Worm (Caenorhabditis elegans) whole organism, L4/young adult: ENCODE measurements around the gene C44B7.5.

ENCODE experiments used
- W03F9.2 ChIP-seq: fragments of 150-350 bp; optimal IDR thresholded peaks from 2 replicates; lab custom pipeline; 2014; ENCODE audit warnings: missing biosample characterization, missing genetic modification characterization
- dao-5 ChIP-seq: sonication (generic microtip); optimal IDR thresholded peaks from 2 replicates; lab custom pipeline; 2016; ENCODE audit warnings: missing genotype, missing genetic modification characterization, moderate library complexity, missing compliant biosample characterization
- him-1 ChIP-seq: sonication (generic microtip); optimal IDR thresholded peaks from 2 replicates; lab custom pipeline; 2016; ENCODE audit warnings: missing genotype, missing genetic modification reagents, missing genetic modification characterization, missing compliant biosample characterization

DNA sequence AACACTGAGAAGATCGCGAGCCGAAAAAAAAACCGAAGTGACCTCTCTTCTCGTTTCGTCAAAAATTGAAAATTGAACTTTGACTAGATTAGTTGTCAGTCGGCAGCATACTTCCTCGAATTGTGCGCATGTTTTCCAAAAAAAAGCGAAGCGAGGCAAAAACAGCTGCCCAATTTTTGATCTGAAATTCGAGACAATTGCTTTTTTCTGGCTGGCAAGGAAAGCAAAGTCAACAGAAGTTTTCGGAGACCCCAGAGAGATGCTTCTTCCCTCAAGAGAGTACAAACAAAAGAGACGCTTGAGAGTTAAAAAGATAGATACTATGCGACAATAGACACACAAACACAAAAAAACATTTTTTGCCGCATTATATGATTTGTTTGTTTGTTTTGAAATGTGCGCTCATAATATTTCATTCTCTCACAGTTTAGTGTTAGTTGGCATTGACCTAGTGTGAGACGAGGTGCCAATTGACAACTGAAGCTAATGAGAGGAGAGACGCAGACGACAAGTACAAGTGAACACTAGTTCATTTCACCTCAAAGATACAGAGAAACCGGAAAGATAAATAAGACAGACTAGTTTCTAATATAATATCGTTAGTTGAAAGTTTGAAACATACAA, 36.3 kb downstream of the C44B7.5 start:
- TF ChIP-seq him-1 (tag; lab: Kevin White, UChicago) (no peak), W03F9.2 (tag; lab: Kevin White, UChicago) (no peak), dao-5 (tag; lab: Kevin White, UChicago) (no peak)
